Fruit fly (Drosophila melanogaster): ENCODE data around the gene SdhD.
A peak's percentile ranks its signal among the peaks of the same experiment; 100 is the strongest.

Gene SdhD

dm6 chr3R:23781466-23781935 is 21.1 kb upstream of the SdhD start, which contains the start of the genes Nup98-96 and mbc (continued):
- TF ChIP-seq unpg (GFP tag; optimal IDR thresholded peaks at IDR 0.05) (peak; percentile 82), CG13296 (GFP tag; optimal IDR thresholded peaks at IDR 0.05) (peak; percentile 45), CG10979 (tag; optimal IDR thresholded peaks at IDR 0.05) (peak; percentile 71), en (GFP tag; optimal IDR thresholded peaks at IDR 0.05) (peak; percentile 73), sqz (GFP tag; optimal IDR thresholded peaks at IDR 0.05) (peak; percentile 31), phol (tag; optimal IDR thresholded peaks at IDR 0.05) (peak; percentile 93), NK7.1 (GFP tag; optimal IDR thresholded peaks at IDR 0.05) (peak; percentile 67), Fer3 (tag; optimal IDR thresholded peaks at IDR 0.05) (peak; percentile 72), twi (tag; optimal IDR thresholded peaks at IDR 0.05) (peak; percentile 74), HLH4C (GFP tag; IDR thresholded peaks at IDR 0.05; ENCODE audit: partially characterized antibody) (peak; percentile 54; the same call in 2 of the 3 replicates), CG14860 (GFP tag; IDR thresholded peaks at IDR 0.05; ENCODE audit: partially characterized antibody) (no peak), gfzf (GFP tag; optimal IDR thresholded peaks at IDR 0.05) (peak; percentile 99), lilli (GFP tag; optimal IDR thresholded peaks at IDR 0.05) (peak; percentile 94), mld (GFP tag; IDR thresholded peaks at IDR 0.05; ENCODE audit: partially characterized antibody) (no peak), CG7556 (GFP tag; optimal IDR thresholded peaks at IDR 0.05) (peak; percentile 61), pzg (GFP tag; optimal IDR thresholded peaks at IDR 0.05) (peak; percentile 94), luna (GFP tag; optimal IDR thresholded peaks at IDR 0.05) (peak; percentile 83), Mrtf (GFP tag; IDR thresholded peaks at IDR 0.05) (peak; percentile 84), Stat92E (GFP tag; optimal IDR thresholded peaks at IDR 0.05) (peak in 1 of 3 experiments; percentile 70), CG1233 (GFP tag; optimal IDR thresholded peaks at IDR 0.05) (peak; percentile 58), Oli (tag; optimal IDR thresholded peaks at IDR 0.05) (peak; percentile 82), Eip74EF (GFP tag; optimal IDR thresholded peaks at IDR 0.05) (peak in 1 of 2 experiments; percentile 3), bbx (GFP tag; IDR thresholded peaks at IDR 0.05; ENCODE audit: partially characterized antibody) (peak; percentile 45; the same call in 1 of the 2 replicates), CG4730 (GFP tag; IDR thresholded peaks at IDR 0.05) (peak; percentile 81), slou (GFP tag; optimal IDR thresholded peaks at IDR 0.05) (peak; percentile 45), CG10959 (GFP tag; IDR thresholded peaks at IDR 0.05) (peak; percentile 73), inv (GFP tag; IDR thresholded peaks at IDR 0.05; ENCODE audit: partially characterized antibody) (no peak), Deaf1 (tag; optimal IDR thresholded peaks at IDR 0.05) (peak; percentile 54), CG4404 (GFP tag; IDR thresholded peaks at IDR 0.05) (peak; percentile 88), peb (GFP tag; IDR thresholded peaks at IDR 0.05) (peak; percentile 71), CG2129 (GFP tag; IDR thresholded peaks at IDR 0.05; ENCODE audit: partially characterized antibody) (no peak), dmrt99B (tag; optimal IDR thresholded peaks at IDR 0.05) (peak; percentile 75), CG7839 (tag; optimal IDR thresholded peaks at IDR 0.05) (peak; percentile 86), CG10267 (tag; optimal IDR thresholded peaks at IDR 0.05) (peak; percentile 84), bowl (GFP tag; IDR thresholded peaks at IDR 0.05) (peak; percentile 15; the same call in 1 of the 2 replicates), CG13624 (GFP tag; optimal IDR thresholded peaks at IDR 0.05) (peak; percentile 94), CG31388 (GFP tag; optimal IDR thresholded peaks at IDR 0.05) (peak; percentile 82), Abd-B (GFP tag; optimal IDR thresholded peaks at IDR 0.05) (peak; percentile 92), CG7372 (GFP tag; IDR thresholded peaks at IDR 0.05) (peak; percentile 82), CG8944 (GFP tag; optimal IDR thresholded peaks at IDR 0.05) (peak; percentile 93), tll (GFP tag; optimal IDR thresholded peaks at IDR 0.05) (peak; percentile 57 to 98), klu (GFP tag; IDR thresholded peaks at IDR 0.05) (peak; percentile 85), CG16863 (GFP tag; optimal IDR thresholded peaks at IDR 0.05) (peak; percentile 89), ci (GFP tag; IDR thresholded peaks at IDR 0.05) (peak; percentile 75), crc (GFP tag; optimal IDR thresholded peaks at IDR 0.05) (peak; percentile 70), CG17361 (GFP tag; IDR thresholded peaks at IDR 0.05) (peak; percentile 88), CG32767 (GFP tag; IDR thresholded peaks at IDR 0.05) (peak; percentile 57; the same call in 1 of the 2 replicates), B-H1 (GFP tag; IDR thresholded peaks at IDR 0.05) (peak; percentile 63), fd3F (GFP tag; optimal IDR thresholded peaks at IDR 0.05) (peak; percentile 63)

Measured in whole organism, embryonic.